Worm (Caenorhabditis elegans) whole organism, L3 larva: ENCODE data around the gene Y53G8AL.3.

Experiments
- aly-2 ChIP-seq: fragments of 150-350 bp; optimal IDR thresholded peaks from 2 replicates; lab custom pipeline; 2014; ENCODE audit warnings: missing biosample characterization, missing genetic modification characterization
- ceh-28 ChIP-seq: fragments of 150-350 bp; optimal IDR thresholded peaks from 2 replicates; lab custom pipeline; 2014; ENCODE audit warnings: missing biosample characterization, missing genetic modification reagents, missing genetic modification characterization
- ceh-82 ChIP-seq: fragments of 150-350 bp; optimal IDR thresholded peaks from 2 replicates; lab custom pipeline; 2014; ENCODE audit warnings: missing biosample characterization, missing genetic modification characterization
- ceh-9 ChIP-seq: sonication (generic microtip); optimal IDR thresholded peaks from 2 replicates; lab custom pipeline; 2018; ENCODE audit warnings: missing biosample characterization, missing genetic modification characterization
- egl-27 ChIP-seq: sonication (generic microtip); optimal IDR thresholded peaks from 4 replicates; lab custom pipeline; 2017; ENCODE audit warnings: missing biosample characterization, missing genetic modification reagents, missing genetic modification characterization
- egl-5 ChIP-seq: fragments of 150-350 bp; optimal IDR thresholded peaks from 2 replicates; lab custom pipeline; 2017; ENCODE audit warnings: missing biosample characterization, missing genetic modification reagents, missing genetic modification characterization, inconsistent platforms
- elt-1 ChIP-seq: fragments of 150-350 bp; optimal IDR thresholded peaks from 2 replicates; lab custom pipeline; 2014; ENCODE audit warnings: missing biosample characterization, missing genetic modification characterization
- elt-2 ChIP-seq: sonication (generic microtip); optimal IDR thresholded peaks from 2 replicates; lab custom pipeline; 2016; ENCODE audit warnings: missing genetic modification reagents, mild to moderate bottlenecking, missing genetic modification characterization, missing compliant biosample characterization
- fkh-2 ChIP-seq: fragments of 150-350 bp; optimal IDR thresholded peaks from 2 replicates; lab custom pipeline; 2014; ENCODE audit warnings: missing biosample characterization, missing genetic modification reagents, missing genetic modification characterization
- lin-15B ChIP-seq: fragments of 150-350 bp; optimal IDR thresholded peaks from 2 replicates; lab custom pipeline; 2014; ENCODE audit warnings: missing biosample characterization, missing genetic modification characterization
- lsy-12 ChIP-seq: sonication (generic microtip); optimal IDR thresholded peaks from 2 replicates; lab custom pipeline; 2016; ENCODE audit warnings: mild to moderate bottlenecking, missing genetic modification characterization, missing compliant biosample characterization
- mdl-1 ChIP-seq: fragments of 150-350 bp; optimal IDR thresholded peaks from 2 replicates; lab custom pipeline; 2014; ENCODE audit warnings: missing biosample characterization, missing genetic modification characterization
- mml-1 ChIP-seq: fragments of 150-350 bp; sonication (generic microtip); optimal IDR thresholded peaks from 3 replicates; lab custom pipeline; 2014; ENCODE audit warnings: missing biosample characterization, missing genetic modification characterization
- nfya-1 ChIP-seq: sonication (generic microtip); optimal IDR thresholded peaks from 2 replicates; lab custom pipeline; 2017; ENCODE audit warnings: missing genetic modification characterization, mild to moderate bottlenecking, missing compliant biosample characterization, antibody characterized with exemption, moderate library complexity; ENCODE audit not compliant: insufficient read depth
- nhr-12 ChIP-seq: fragments of 150-350 bp; optimal IDR thresholded peaks from 2 replicates; lab custom pipeline; 2014; ENCODE audit warnings: missing biosample characterization, missing genetic modification characterization
- nhr-23 ChIP-seq: fragments of 150-350 bp; optimal IDR thresholded peaks from 2 replicates; lab custom pipeline; 2014; ENCODE audit warnings: missing biosample characterization, missing genetic modification reagents, missing genetic modification characterization
- nhr-25 ChIP-seq: sonication (generic microtip); optimal IDR thresholded peaks from 2 replicates; lab custom pipeline; 2017; ENCODE audit warnings: missing biosample characterization, missing genetic modification characterization
- nhr-28 ChIP-seq: fragments of 150-350 bp; optimal IDR thresholded peaks from 2 replicates; lab custom pipeline; 2014; ENCODE audit warnings: missing biosample characterization, missing genetic modification characterization
- nhr-43 ChIP-seq: sonication (generic microtip); optimal IDR thresholded peaks from 2 replicates; lab custom pipeline; 2016; ENCODE audit warnings: mild to moderate bottlenecking, missing genetic modification characterization, missing compliant biosample characterization; ENCODE audit not compliant: poor library complexity, severe bottlenecking
- nhr-67 ChIP-seq: fragments of 150-350 bp; optimal IDR thresholded peaks from 2 replicates; lab custom pipeline; 2014; ENCODE audit warnings: missing biosample characterization, missing genetic modification characterization
- nhr-76 ChIP-seq: fragments of 150-350 bp; sonication (generic microtip); optimal IDR thresholded peaks from 5 replicates; lab custom pipeline; 2014; ENCODE audit warnings: missing biosample characterization, missing genetic modification characterization
- nhr-77 ChIP-seq: fragments of 150-350 bp; optimal IDR thresholded peaks from 2 replicates; lab custom pipeline; 2014; ENCODE audit warnings: missing biosample characterization, missing genetic modification characterization
- pha-4 ChIP-seq: fragments of 150-350 bp; optimal IDR thresholded peaks from 2 replicates; lab custom pipeline; 2014; ENCODE audit warnings: missing biosample characterization, missing genetic modification reagents, missing genetic modification characterization
- sea-2 ChIP-seq: fragments of 150-350 bp; sonication (generic microtip); optimal IDR thresholded peaks from 4 replicates; lab custom pipeline; 2014; ENCODE audit warnings: missing biosample characterization, missing genetic modification reagents, missing genetic modification characterization
- snpc-4 ChIP-seq: fragments of 150-350 bp; optimal IDR thresholded peaks from 2 replicates; lab custom pipeline; 2014; ENCODE audit warnings: missing biosample characterization, missing genetic modification characterization
- tbx-2 ChIP-seq: sonication (generic microtip); optimal IDR thresholded peaks from 2 replicates; lab custom pipeline; 2016; ENCODE audit warnings: mild to moderate bottlenecking, missing genetic modification characterization, missing compliant biosample characterization
- unc-39 ChIP-seq: sonication (generic microtip); optimal IDR thresholded peaks from 4 replicates; lab custom pipeline; 2017; ENCODE audit warnings: missing biosample characterization, missing genetic modification characterization
- zag-1 ChIP-seq: fragments of 150-350 bp; optimal IDR thresholded peaks from 2 replicates; lab custom pipeline; 2014; ENCODE audit warnings: missing biosample characterization, missing genetic modification characterization
- ztf-11 ChIP-seq: fragments of 150-350 bp; optimal IDR thresholded peaks from 2 replicates; lab custom pipeline; 2014; ENCODE audit warnings: missing biosample characterization, missing genetic modification characterization

The Y53G8AL.3 gene

ce11 chrIII:3242379-3242778 lies 10.6 kb downstream of the Y53G8AL.3 start:
- TF ChIP-seq ceh-28, result peak; percentile 95
- TF ChIP-seq nhr-67 (tag; lab: Kevin White, UChicago), result no peak
- TF ChIP-seq, all 47 proteins: peak for 1

ce11 chrIII:3241943-3242342 lies 11.0 kb downstream of the Y53G8AL.3 start:
- no peak for TF ChIP-seq nhr-76 (tag; lab: Kevin White, UChicago)
- no peak for TF ChIP-seq unc-39 (tag; lab: Kevin White, UChicago)
- TF ChIP-seq aly-2 (tag; lab: Kevin White, UChicago), result no peak
- no peak for TF ChIP-seq lsy-12 (tag; lab: Kevin White, UChicago)
- TF ChIP-seq mdl-1 (tag; lab: Kevin White, UChicago), result no peak
- no peak for TF ChIP-seq nhr-28
- TF ChIP-seq ceh-82 (tag; lab: Kevin White, UChicago), result no peak
- no peak for TF ChIP-seq nhr-12 (tag; lab: Kevin White, UChicago)
- TF ChIP-seq lin-15B (tag; lab: Kevin White, UChicago), result no peak
- TF ChIP-seq ztf-11 (tag; lab: Kevin White, UChicago), result no peak
- TF ChIP-seq nhr-77, result no peak
- no peak for TF ChIP-seq fkh-2 (tag; lab: Kevin White, UChicago)
- no peak for TF ChIP-seq sea-2 (GFP tag; lab: Kevin White, UChicago)
- TF ChIP-seq nhr-25, result no peak
- TF ChIP-seq egl-5, result no peak
- no peak for TF ChIP-seq nhr-43
- no peak for TF ChIP-seq snpc-4
- TF ChIP-seq mml-1 (tag; lab: Kevin White, UChicago), result no peak
- no peak for TF ChIP-seq elt-2 (tag; lab: Kevin White, UChicago)
- no peak for TF ChIP-seq pha-4 (tag; lab: Kevin White, UChicago)

- no peak for TF ChIP-seq nhr-25
- TF ChIP-seq ceh-28, result peak; percentile 87
Measured at ce11 chrIII:3241361-3241760, 11.6 kb downstream of the Y53G8AL.3 start.

ce11 chrIII:3240893-3241292 lies 12.1 kb downstream of the Y53G8AL.3 start:
- TF ChIP-seq unc-39 (tag; lab: Kevin White, UChicago) (no peak), ceh-28 (peak; percentile 91)

DNA sequence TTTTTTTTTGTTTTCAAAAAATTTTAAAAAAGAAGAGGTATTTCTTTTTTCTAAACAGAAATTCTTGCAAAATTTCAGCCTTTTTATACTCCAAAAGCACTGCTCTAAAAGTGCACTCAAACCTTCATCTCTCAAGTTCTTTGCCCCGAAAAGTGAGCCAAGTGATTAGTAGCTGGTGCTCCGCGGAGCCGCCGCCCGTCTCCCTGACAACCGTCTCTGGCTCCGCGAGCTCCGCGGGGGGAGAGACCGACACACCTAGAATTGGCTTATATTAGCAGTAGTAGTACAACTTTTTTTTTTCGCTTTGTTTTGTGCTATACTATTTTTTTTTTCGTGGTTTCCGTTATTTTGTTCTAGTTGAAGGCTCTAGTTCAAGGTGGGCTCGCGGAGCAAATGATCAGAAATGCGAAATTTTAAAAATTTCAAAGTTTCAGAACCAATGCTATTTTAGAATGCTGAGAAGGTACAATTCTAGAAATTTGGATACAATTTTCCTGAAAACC lies 20.2 kb downstream of the Y53G8AL.3 start, which contains the start of gene Y53G8AL.1:
Gene Y53G8AL.1 (plus strand): TSS at position 453 of the 503 bp plus-strand sequence.
- TF ChIP-seq nhr-77, result no peak
- no peak for TF ChIP-seq ceh-28
- no peak for TF ChIP-seq ceh-9 (tag; lab: Kevin White, UChicago)
- no peak for TF ChIP-seq sea-2 (GFP tag; lab: Kevin White, UChicago)
- no peak for TF ChIP-seq nhr-23 (tag; lab: Kevin White, UChicago)
- TF ChIP-seq nhr-43, result no peak

- TF ChIP-seq lin-15B (tag; lab: Kevin White, UChicago) (no peak), nfya-1 (tag; lab: Kevin White, UChicago) (peak; percentile 13)
Measured at ce11 chrIII:3224102-3224501, 28.8 kb downstream of the Y53G8AL.3 start.

DNA sequence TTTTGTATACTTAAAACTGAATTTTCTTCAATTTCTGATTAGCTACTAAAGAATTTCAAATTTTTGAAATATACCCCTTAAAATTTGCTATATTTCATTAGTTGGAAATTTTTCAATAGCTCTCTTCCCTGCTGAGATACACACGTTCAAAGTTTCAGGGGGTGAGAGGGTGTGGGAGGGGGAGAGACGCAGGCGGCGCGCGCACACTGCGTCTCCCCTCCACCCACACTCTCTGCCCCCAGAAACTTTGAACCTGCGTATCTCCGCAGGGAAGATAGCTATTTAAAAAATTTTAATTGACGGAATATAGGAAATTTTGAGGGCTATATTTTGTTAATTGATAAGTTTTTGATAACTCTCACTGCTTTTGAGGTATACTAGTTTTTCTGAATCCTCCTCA lies 30.2 kb downstream of the Y53G8AL.3 start:
- TF ChIP-seq tbx-2 (tag; lab: Kevin White, UChicago) (no peak), ceh-9 (tag; lab: Kevin White, UChicago) (no peak), egl-5 (no peak), nhr-23 (tag; lab: Kevin White, UChicago) (no peak), nhr-67 (tag; lab: Kevin White, UChicago) (no peak), snpc-4 (no peak), elt-1 (tag; lab: Kevin White, UChicago) (no peak), nhr-25 (no peak), unc-39 (tag; lab: Kevin White, UChicago) (no peak), egl-27 (tag; lab: Kevin White, UChicago) (no peak), zag-1 (no peak)
